Worm (Caenorhabditis elegans): Measurements from ENCODE around the gene srpa-72.

- no peak for TF ChIP-seq zip-11 (GFP tag; IDR thresholded peaks at IDR 0.05)
- no peak for TF ChIP-seq nhr-28 (tag; optimal IDR thresholded peaks at IDR 0.05)
Measured at ce11 chrII:2787849-2788248, 568 bp downstream of the srpa-72 start.
